Fruit fly (Drosophila melanogaster): ENCODE results near the gene BBS5.
A peak's percentile ranks its signal among the peaks of the same experiment; 100 is the strongest.

The BBS5 gene

DNA sequence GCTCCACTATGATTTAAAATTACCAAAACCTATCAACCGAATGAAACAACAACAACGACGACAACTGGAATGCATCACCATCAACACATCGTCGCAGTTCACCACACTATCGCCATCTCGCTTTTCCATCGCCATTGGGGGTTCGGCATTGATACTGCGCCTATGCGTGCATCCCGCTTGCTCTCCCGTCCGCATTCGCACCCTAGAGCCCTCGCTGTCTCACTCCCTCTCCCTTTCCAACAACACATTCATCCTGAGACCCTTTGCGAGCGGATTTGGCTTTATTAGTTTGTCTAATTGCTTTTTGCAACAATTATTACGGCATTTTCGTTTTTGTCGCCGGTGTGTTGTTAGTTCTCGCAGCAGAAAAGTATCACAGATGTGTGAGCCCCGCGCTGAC, 19.2 kb downstream of the BBS5 start (continued):
- TF ChIP-seq corto (GFP tag; optimal IDR thresholded peaks at IDR 0.05) (no peak), tll (GFP tag; optimal IDR thresholded peaks at IDR 0.05) (peak; percentile 37 to 66), CG10321 (GFP tag; IDR thresholded peaks at IDR 0.05) (peak; percentile 99), twi (tag; optimal IDR thresholded peaks at IDR 0.05) (peak; percentile 54), Ravus (GFP tag; IDR thresholded peaks at IDR 0.05) (no peak), CG14050 (GFP tag; IDR thresholded peaks at IDR 0.05) (no peak), CG13123 (GFP tag; optimal IDR thresholded peaks at IDR 0.05) (no peak), ATbp (GFP tag; optimal IDR thresholded peaks at IDR 0.05) (no peak), CG11456 (GFP tag; IDR thresholded peaks at IDR 0.05) (no peak), CG31224 (GFP tag; IDR thresholded peaks at IDR 0.05) (no peak), CG4328 (GFP tag; optimal IDR thresholded peaks at IDR 0.05) (no peak), CG12659 (GFP tag; optimal IDR thresholded peaks at IDR 0.05) (no peak), CG15269 (tag; optimal IDR thresholded peaks at IDR 0.05) (no peak), CG4360 (GFP tag; IDR thresholded peaks at IDR 0.05) (peak; percentile 92), stwl (tag; optimal IDR thresholded peaks at IDR 0.05) (no peak), NC2α (GFP tag; optimal IDR thresholded peaks at IDR 0.05) (no peak), CG17912 (GFP tag; optimal IDR thresholded peaks at IDR 0.05) (no peak), fd3F (GFP tag; optimal IDR thresholded peaks at IDR 0.05) (no peak), sima (GFP tag; optimal IDR thresholded peaks at IDR 0.05) (no peak), peb (GFP tag; IDR thresholded peaks at IDR 0.05) (no peak), Jarid2 (GFP tag; optimal IDR thresholded peaks at IDR 0.05) (peak; percentile 89), CG32767 (GFP tag; IDR thresholded peaks at IDR 0.05) (no peak), Ets65A (GFP tag) (no peak), Lim3 (GFP tag; IDR thresholded peaks at IDR 0.05) (no peak), Opbp (GFP tag; IDR thresholded peaks at IDR 0.05; ENCODE audit: partially characterized antibody) (peak; percentile 71), B-H1 (GFP tag; IDR thresholded peaks at IDR 0.05) (no peak), fd102C (GFP tag; optimal IDR thresholded peaks at IDR 0.05) (no peak), pzg (GFP tag; optimal IDR thresholded peaks at IDR 0.05) (no peak), odd (GFP tag; optimal IDR thresholded peaks at IDR 0.05) (no peak), croc (GFP tag; conservative IDR thresholded peaks at IDR 0.05) (no peak), bab2 (GFP tag; optimal IDR thresholded peaks at IDR 0.05) (no peak), hkb (optimal IDR thresholded peaks at IDR 0.05) (no peak), hkb (GFP tag; IDR thresholded peaks at IDR 0.05) (no peak), p53 (GFP tag; optimal IDR thresholded peaks at IDR 0.05) (no peak), CG12769 (tag; optimal IDR thresholded peaks at IDR 0.05) (no peak), CG31365 (tag; optimal IDR thresholded peaks at IDR 0.05) (no peak), gt (GFP tag; IDR thresholded peaks at IDR 0.05) (no peak), Awh (GFP tag; IDR thresholded peaks at IDR 0.05) (no peak), Drgx (GFP tag; IDR thresholded peaks at IDR 0.05) (no peak), CG10147 (GFP tag; optimal IDR thresholded peaks at IDR 0.05) (no peak), br (optimal IDR thresholded peaks at IDR 0.05) (no peak), sqz (GFP tag; optimal IDR thresholded peaks at IDR 0.05) (no peak), CG13424 (tag; optimal IDR thresholded peaks at IDR 0.05) (no peak), CG11695 (GFP tag; IDR thresholded peaks at IDR 0.05) (no peak), otp (GFP tag; IDR thresholded peaks at IDR 0.05) (0 out of 3 replicates have a peak, but pooled peaks have one; percentile 13), ash1 (GFP tag; optimal IDR thresholded peaks at IDR 0.05) (no peak), MESR4 (GFP tag; optimal IDR thresholded peaks at IDR 0.05) (no peak), Side (GFP tag; optimal IDR thresholded peaks at IDR 0.05) (no peak), Fer1 (GFP tag; optimal IDR thresholded peaks at IDR 0.05) (no peak), CG17612 (GFP tag; IDR thresholded peaks at IDR 0.05) (no peak), dmrt99B (tag; optimal IDR thresholded peaks at IDR 0.05) (no peak), sim (GFP tag; IDR thresholded peaks at IDR 0.05) (no peak), chn (GFP tag; optimal IDR thresholded peaks at IDR 0.05) (peak; percentile 42)
